Worm (Caenorhabditis elegans) whole organism, L1 larva: ENCODE data around the gene ets-7.

Experiments
- aly-2 ChIP-seq: fragments of 150-350 bp; optimal IDR thresholded peaks from 2 replicates; lab custom pipeline; 2014; ENCODE audit warnings: missing biosample characterization, missing genetic modification characterization
- ama-1 ChIP-seq: fragments of 150-350 bp; optimal IDR thresholded peaks from 2 replicates; lab custom pipeline; 2014
- elt-2 ChIP-seq: sonication (generic microtip); optimal IDR thresholded peaks from 2 replicates; lab custom pipeline; 2016; ENCODE audit warnings: missing genetic modification characterization, mild to moderate bottlenecking, inconsistent platforms, missing compliant biosample characterization, missing genetic modification reagents
- elt-3 ChIP-seq, 6 experiments: fragments of 150-350 bp in 1 of 6; sonication (generic microtip); optimal IDR thresholded peaks; 2 replicates each; lab custom pipeline; 2017 to 2018; ENCODE audit warnings: missing biosample characterization in 6 of 6, missing genetic modification characterization in 6 of 6, inconsistent platforms in 1 of 6
- lin-13 ChIP-seq: fragments of 150-350 bp; optimal IDR thresholded peaks from 2 replicates; lab custom pipeline; 2014; ENCODE audit warnings: missing biosample characterization, missing genetic modification reagents, missing genetic modification characterization
- lin-14 ChIP-seq: fragments of 200-800 bp; sonication (Bioruptor generic); optimal IDR thresholded peaks from 2 replicates; lab custom pipeline; 2018; ENCODE audit warnings: mild to moderate bottlenecking, missing genetic modification characterization, moderate library complexity, missing compliant biosample characterization
- lin-15B ChIP-seq: fragments of 150-350 bp; sonication (generic microtip); optimal IDR thresholded peaks from 3 replicates; lab custom pipeline; 2014; ENCODE audit warnings: missing biosample characterization, missing genetic modification characterization
- mab-9 ChIP-seq: fragments of 200-800 bp; sonication (Bioruptor generic); IDR thresholded peaks from 2 replicates; pipeline ENCODE4 v1.3.6; 2022; ENCODE audit warnings: missing genetic modification reagents, missing genetic modification characterization, missing compliant biosample characterization
- nhr-11 ChIP-seq: fragments of 150-350 bp; optimal IDR thresholded peaks from 2 replicates; lab custom pipeline; 2014; ENCODE audit warnings: missing biosample characterization, missing genetic modification characterization
- skn-1 ChIP-seq: fragments of 150-350 bp; optimal IDR thresholded peaks from 2 replicates; lab custom pipeline; 2014; ENCODE audit warnings: missing biosample characterization, missing genetic modification characterization
- unc-130 ChIP-seq: fragments of 150-350 bp; optimal IDR thresholded peaks from 2 replicates; lab custom pipeline; 2017; ENCODE audit warnings: missing biosample characterization, missing genetic modification characterization, inconsistent platforms
- unc-86 ChIP-seq: sonication (generic microtip); optimal IDR thresholded peaks from 2 replicates; lab custom pipeline; 2016; ENCODE audit warnings: missing genetic modification characterization, missing compliant biosample characterization
- unc-98 ChIP-seq: fragments of 200-800 bp; sonication (Bioruptor generic); IDR thresholded peaks from 2 replicates; pipeline ENCODE4 v1.3.6; 2022; ENCODE audit warnings: missing genetic modification characterization, missing compliant biosample characterization
- zag-1 ChIP-seq: fragments of 150-350 bp; optimal IDR thresholded peaks from 2 replicates; lab custom pipeline; 2014; ENCODE audit warnings: missing biosample characterization, missing genetic modification characterization

- TF ChIP-seq skn-1: no peak
- no peak for TF ChIP-seq unc-130 (tag; lab: Kevin White, UChicago)
- no peak for TF ChIP-seq mab-9 (GFP tag; lab: Robert Waterston, UW)
- no peak for TF ChIP-seq lin-15B (tag; lab: Kevin White, UChicago)
- TF ChIP-seq elt-3 (tag; optimal IDR thresholded peaks at IDR 0.05; lab: Kevin White, UChicago): no peak
- no peak for TF ChIP-seq ama-1 (lab: Kevin White, UChicago)
- TF ChIP-seq zag-1 (tag; lab: Kevin White, UChicago): no peak
- no peak for TF ChIP-seq unc-86 (tag; lab: Kevin White, UChicago)
- TF ChIP-seq lin-14 (GFP tag; lab: Kevin White, UChicago): no peak
- no peak for TF ChIP-seq nhr-11 (tag; lab: Kevin White, UChicago)
- no peak for TF ChIP-seq lin-13
- no peak for TF ChIP-seq elt-2 (tag; lab: Kevin White, UChicago)
- no peak for TF ChIP-seq aly-2
- TF ChIP-seq unc-98 (GFP tag; lab: Robert Waterston, UW): no peak
These were observed 20.6 kb downstream of the ets-7 start, which contains the start of gene C54F6.12 for ce11 chrV:7538018-7538417.
